Worm (Caenorhabditis elegans): ENCODE measurements around the gene srh-169.

- no peak for TF ChIP-seq ama-1 (optimal IDR thresholded peaks at IDR 0.05)
- no peak for TF ChIP-seq flt-1 (GFP tag; IDR thresholded peaks at IDR 0.05)
- no peak for TF ChIP-seq tbx-11 (GFP tag; IDR thresholded peaks at IDR 0.05)
- TF ChIP-seq tra-4 (tag; optimal IDR thresholded peaks at IDR 0.05), result no peak
- no peak for TF ChIP-seq tbx-37 (GFP tag; conservative IDR thresholded peaks at IDR 0.05)
- no peak for TF ChIP-seq ets-7 (tag; optimal IDR thresholded peaks at IDR 0.05)
- no peak for TF ChIP-seq B0310.2 (tag; optimal IDR thresholded peaks at IDR 0.05)
- no peak for TF ChIP-seq ceh-13 (GFP tag; optimal IDR thresholded peaks at IDR 0.05)
- no peak for TF ChIP-seq hnd-1 (tag; optimal IDR thresholded peaks at IDR 0.05)
- TF ChIP-seq aly-1 (tag; optimal IDR thresholded peaks at IDR 0.05), result no peak
- TF ChIP-seq ceh-36 (tag; optimal IDR thresholded peaks at IDR 0.05), result no peak
- no peak for TF ChIP-seq scrt-1 (GFP tag; IDR thresholded peaks at IDR 0.05)
- TF ChIP-seq hmg-4 (GFP tag; optimal IDR thresholded peaks at IDR 0.05), result no peak
- no peak for TF ChIP-seq pes-1 (GFP tag; IDR thresholded peaks at IDR 0.05)
Measured at ce11 chrV:4034303-4034702, 13.3 kb upstream of the srh-169 start, which contains the start of gene C49G7.7.
